Worm (Caenorhabditis elegans): ENCODE data around the gene ebp-3.

Gene ebp-3

DNA sequence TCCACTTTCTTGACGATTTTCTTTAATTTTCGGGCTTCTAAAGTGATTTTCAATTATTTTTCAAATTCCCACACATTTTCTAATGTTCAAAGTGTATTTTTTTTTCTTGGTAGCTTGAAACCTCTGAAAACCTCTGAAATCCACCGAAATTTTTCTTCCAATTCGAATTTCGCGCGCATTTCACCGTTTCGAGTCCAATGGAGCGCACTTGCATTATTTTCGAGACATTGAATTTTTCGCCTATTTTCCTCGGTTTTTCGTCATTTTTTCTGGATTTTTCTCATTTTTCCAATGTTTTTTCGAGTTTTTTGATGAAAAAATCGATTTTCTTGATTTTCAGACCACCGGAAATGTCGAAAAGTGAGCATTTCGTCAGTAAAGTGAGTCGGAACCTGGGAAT is 31.0 kb downstream of the ebp-3 start, which contains the start of gene slr-2 (continued):
- TF ChIP-seq Y67H2A.10 (GFP tag; conservative IDR thresholded peaks at IDR 0.05) (no peak), ceh-58 (GFP tag; IDR thresholded peaks at IDR 0.05) (no peak), ztf-3 (GFP tag; optimal IDR thresholded peaks at IDR 0.05) (no peak), tbx-9 (tag; optimal IDR thresholded peaks at IDR 0.05; ENCODE audit: borderline replicate concordance) (no peak), let-526 (GFP tag; IDR thresholded peaks at IDR 0.05) (no peak), ZK185.1 (tag; optimal IDR thresholded peaks at IDR 0.05; ENCODE audit: poor library complexity, severe bottlenecking) (no peak), bed-1 (GFP tag; IDR thresholded peaks at IDR 0.05) (no peak), hmg-1.2 (GFP tag; IDR thresholded peaks at IDR 0.05) (no peak), nfyb-1 (GFP tag; IDR thresholded peaks at IDR 0.05) (no peak), T26A5.8 (tag; optimal IDR thresholded peaks at IDR 0.05) (no peak), F10E7.11 (tag; optimal IDR thresholded peaks at IDR 0.05) (no peak), ceh-40 (GFP tag; IDR thresholded peaks at IDR 0.05) (no peak)

DNA sequence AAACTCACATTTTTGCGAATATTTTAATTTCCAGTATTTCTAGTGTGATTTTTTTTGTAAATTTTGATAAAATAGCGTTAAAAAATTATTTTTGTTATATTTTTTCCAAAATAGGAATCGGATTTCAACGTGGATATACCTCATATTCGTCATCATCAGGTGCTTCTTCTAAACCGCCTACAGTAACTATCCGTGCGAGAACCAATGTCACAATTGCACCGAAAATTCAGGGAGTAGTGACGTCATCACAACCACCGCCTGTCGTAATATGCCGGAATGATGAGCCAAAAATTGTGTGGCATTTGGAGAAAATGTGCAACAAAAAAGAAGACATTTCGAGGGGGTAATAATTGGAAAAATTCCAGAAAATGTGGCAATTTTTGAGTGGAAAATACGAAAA is 35.4 kb downstream of the ebp-3 start:
- TF ChIP-seq die-1 (tag; optimal IDR thresholded peaks at IDR 0.05) (no peak), B0019.2 (GFP tag; conservative IDR thresholded peaks at IDR 0.05) (no peak), B0261.1 (tag; optimal IDR thresholded peaks at IDR 0.05) (no peak), attf-6 (GFP tag; IDR thresholded peaks at IDR 0.05) (no peak), dpff-1 (tag; optimal IDR thresholded peaks at IDR 0.05) (no peak), ztf-3 (GFP tag; optimal IDR thresholded peaks at IDR 0.05) (no peak)

DNA sequence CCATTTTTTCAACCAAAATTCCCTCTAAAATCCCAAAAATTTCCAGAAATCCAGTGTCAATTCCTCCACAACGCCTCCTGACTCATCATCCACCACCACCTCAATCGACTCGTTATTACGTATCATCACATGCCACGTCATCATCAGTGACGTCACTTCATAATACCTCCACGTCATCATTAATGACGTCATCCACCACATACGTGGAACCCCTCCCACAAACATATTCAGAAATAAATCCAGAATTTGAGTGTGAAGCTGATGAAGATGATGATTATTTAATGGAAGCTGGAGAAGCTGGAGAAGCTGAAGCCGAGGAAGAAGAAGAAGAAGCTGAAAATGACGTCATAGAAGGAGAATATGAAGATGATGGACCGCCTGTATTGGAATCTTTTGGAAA is 38.2 kb downstream of the ebp-3 start:
- TF ChIP-seq ceh-27 (GFP tag; optimal IDR thresholded peaks at IDR 0.05) (no peak), ZK185.1 (tag; optimal IDR thresholded peaks at IDR 0.05; ENCODE audit: poor library complexity, severe bottlenecking) (no peak), Y53F4B.3 (GFP tag; IDR thresholded peaks at IDR 0.05) (no peak), repo-1 (tag; optimal IDR thresholded peaks at IDR 0.05) (no peak), unc-130 (GFP tag; optimal IDR thresholded peaks at IDR 0.05) (no peak), bed-1 (GFP tag; IDR thresholded peaks at IDR 0.05) (no peak), madf-8 (GFP tag; conservative IDR thresholded peaks at IDR 0.05) (no peak), gei-17 (GFP tag; optimal IDR thresholded peaks at IDR 0.05) (no peak), lag-1 (GFP tag; IDR thresholded peaks at IDR 0.05) (no peak), snpc-3.4 (tag; optimal IDR thresholded peaks at IDR 0.05) (no peak), nhr-179 (tag; optimal IDR thresholded peaks at IDR 0.05) (no peak), ztf-28 (GFP tag; IDR thresholded peaks at IDR 0.05) (no peak), unc-62 (GFP tag; optimal IDR thresholded peaks at IDR 0.05) (no peak), Y79H2A.3 (GFP tag; conservative IDR thresholded peaks at IDR 0.05) (no peak), bed-2 (GFP tag; IDR thresholded peaks at IDR 0.05) (no peak), nhr-90 (tag; optimal IDR thresholded peaks at IDR 0.05) (no peak)

DNA sequence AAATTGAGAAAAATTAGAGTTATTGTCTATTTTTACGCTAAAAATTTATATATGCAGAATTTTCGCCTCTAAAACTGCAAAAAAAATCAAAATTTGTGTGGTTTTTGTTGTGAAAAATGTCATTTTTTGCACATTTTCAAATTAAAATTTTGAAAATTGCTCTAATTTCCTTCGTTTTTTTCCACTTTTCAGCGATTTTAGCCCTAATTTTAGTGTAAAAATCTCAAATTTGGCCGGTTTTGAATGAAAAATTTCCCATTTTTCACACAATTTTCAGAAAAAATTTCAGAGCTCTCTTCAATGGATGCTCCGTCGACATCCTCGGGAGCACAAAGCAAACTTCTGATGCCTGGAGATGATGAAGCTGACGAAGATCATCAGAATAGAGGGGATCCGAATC is 42.6 kb downstream of the ebp-3 start, which contains the start of gene par-4:
TSS of gene par-4 (plus strand) at position 301 of the 400 bp plus-strand sequence.
- TF ChIP-seq egl-44 (GFP tag; IDR thresholded peaks at IDR 0.05) (no peak), F23B12.7 (tag; optimal IDR thresholded peaks at IDR 0.05; ENCODE audit: insufficient read depth) (no peak), ceh-79 (tag; optimal IDR thresholded peaks at IDR 0.05) (no peak), sptf-2 (GFP tag; optimal IDR thresholded peaks at IDR 0.05) (no peak), gei-17 (GFP tag; optimal IDR thresholded peaks at IDR 0.05) (no peak), pha-4 (tag; optimal IDR thresholded peaks at IDR 0.05) (no peak), attf-3 (GFP tag; conservative IDR thresholded peaks at IDR 0.05) (no peak), F22D6.2 (tag; optimal IDR thresholded peaks at IDR 0.05) (no peak), madf-8 (GFP tag; conservative IDR thresholded peaks at IDR 0.05) (no peak), K11D2.4 (GFP tag; IDR thresholded peaks at IDR 0.05) (no peak), atf-7 (tag; optimal IDR thresholded peaks at IDR 0.05) (no peak), mcd-1 (GFP tag; IDR thresholded peaks at IDR 0.05) (no peak), let-526 (GFP tag; IDR thresholded peaks at IDR 0.05) (no peak), tlf-1 (GFP tag; optimal IDR thresholded peaks at IDR 0.05) (no peak), Y79H2A.3 (GFP tag; conservative IDR thresholded peaks at IDR 0.05) (no peak), hrde-1 (tag; optimal IDR thresholded peaks at IDR 0.05; ENCODE audit: borderline replicate concordance) (no peak), lin-54 (GFP tag; optimal IDR thresholded peaks at IDR 0.05) (no peak), tbp1 (GFP tag; optimal IDR thresholded peaks at IDR 0.05) (no peak), ZK185.1 (tag; optimal IDR thresholded peaks at IDR 0.05; ENCODE audit: poor library complexity, severe bottlenecking) (no peak)
